Worm (Caenorhabditis elegans) whole organism, L4 larva: ENCODE measurements around the gene srbc-71.

Source experiments
- Y105C5A.15 ChIP-seq: fragments of 200-800 bp; sonication (Bioruptor generic); IDR thresholded peaks from 2 replicates; pipeline ENCODE4 v1.3.6; 2022; ENCODE audit warnings: missing genetic modification characterization, missing compliant biosample characterization
- ceh-82 ChIP-seq: sonication (generic microtip); optimal IDR thresholded peaks from 2 replicates; lab custom pipeline; 2017; ENCODE audit warnings: missing biosample characterization, missing genetic modification characterization
- egl-27 ChIP-seq: sonication (generic microtip); optimal IDR thresholded peaks from 3 replicates; lab custom pipeline; 2017; ENCODE audit warnings: missing biosample characterization, missing genetic modification reagents, missing genetic modification characterization
- jun-1 ChIP-seq: fragments of 150-350 bp; optimal IDR thresholded peaks from 2 replicates; lab custom pipeline; 2014; ENCODE audit warnings: missing biosample characterization, missing genetic modification reagents, missing genetic modification characterization
- nhr-11 ChIP-seq: fragments of 150-350 bp; optimal IDR thresholded peaks from 2 replicates; lab custom pipeline; 2014; ENCODE audit warnings: missing biosample characterization, missing genetic modification characterization
- ztf-11 ChIP-seq: fragments of 150-350 bp; optimal IDR thresholded peaks from 2 replicates; lab custom pipeline; 2014; ENCODE audit warnings: missing biosample characterization, missing genetic modification characterization

DNA sequence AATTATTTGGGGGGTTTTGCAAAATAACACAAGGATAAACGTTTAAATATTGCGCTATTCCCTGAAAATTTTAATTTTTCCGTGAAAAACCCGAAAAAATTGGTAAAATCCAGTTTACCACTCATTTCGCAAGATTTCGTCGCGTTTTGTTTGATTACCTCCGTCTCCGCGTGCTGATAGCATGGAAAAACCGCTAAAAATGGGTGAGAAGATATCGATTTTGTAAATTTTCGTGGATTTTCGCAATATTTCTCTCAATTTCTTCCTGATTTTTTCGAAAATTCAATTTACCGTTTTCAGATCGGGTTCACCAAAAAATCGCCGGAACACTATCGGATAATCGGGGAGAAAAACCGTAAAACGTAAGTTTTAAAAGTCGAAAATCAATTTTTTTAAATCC is 22.0 kb upstream of the srbc-71 start, which contains the start of gene ama-1:
- TF ChIP-seq ceh-82, result no peak
- no peak for TF ChIP-seq ztf-11
- TF ChIP-seq Y105C5A.15 (GFP tag; lab: Robert Waterston, UW), result no peak
- no peak for TF ChIP-seq nhr-11 (tag; lab: Kevin White, UChicago)
- TF ChIP-seq jun-1 (tag; lab: Kevin White, UChicago), result no peak
- TF ChIP-seq egl-27 (tag; lab: Kevin White, UChicago), result no peak
